Worm (Caenorhabditis elegans): ENCODE measurements around the gene mtm-3.

mtm-3 gene

DNA sequence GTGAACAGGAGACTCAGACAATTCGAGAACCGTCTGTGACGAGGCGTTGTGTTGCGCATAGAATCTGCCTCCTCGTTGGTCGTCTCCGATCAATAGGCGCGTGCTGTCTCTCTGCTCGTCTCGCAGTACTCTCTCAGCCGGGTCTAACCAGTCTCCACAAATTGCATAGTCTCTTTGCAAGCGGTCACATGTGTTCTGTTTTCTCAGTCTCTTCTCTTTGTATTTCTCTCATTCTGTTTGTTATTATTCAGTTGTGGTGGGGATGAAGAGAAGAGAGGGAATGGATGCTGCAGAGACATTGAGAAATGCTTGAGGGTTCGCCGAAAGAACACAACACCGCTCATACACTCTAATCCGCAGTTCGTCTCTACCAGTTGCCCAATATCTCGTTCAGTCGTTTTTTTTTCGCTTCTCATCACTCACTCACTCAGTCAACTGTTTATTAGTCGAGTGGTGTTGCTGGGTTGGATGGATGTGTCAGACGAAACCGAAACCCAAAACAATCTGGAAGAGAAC lies 1.2 kb upstream of the mtm-3 start (continued):
- TF ChIP-seq nhr-21 (tag; optimal IDR thresholded peaks at IDR 0.05) (peak; percentile 98), gmeb-1 (tag; optimal IDR thresholded peaks at IDR 0.05) (peak; percentile 88), blmp-1 (tag; optimal IDR thresholded peaks at IDR 0.05; ENCODE audit: insufficient read depth) (peak; percentile 82), mbf-1 (tag; optimal IDR thresholded peaks at IDR 0.05) (no peak), unc-39 (tag; optimal IDR thresholded peaks at IDR 0.05) (peak; percentile 30), nhr-23 (tag; optimal IDR thresholded peaks at IDR 0.05) (no peak)

DNA sequence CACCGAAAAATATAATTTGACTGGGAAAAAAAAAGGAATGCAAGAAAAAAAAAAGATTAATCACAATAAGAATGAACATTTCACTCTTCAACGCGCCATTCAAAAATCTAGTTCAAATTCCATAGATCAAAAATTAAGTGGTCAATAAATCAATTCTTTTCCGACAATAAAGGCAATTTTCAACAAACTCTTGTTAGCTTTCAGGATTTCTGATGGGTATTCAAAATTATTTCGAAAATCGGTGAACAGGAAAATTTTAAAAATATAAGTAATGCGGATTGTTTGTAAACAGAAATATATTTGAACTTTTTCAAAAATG lies 626 bp upstream of the mtm-3 start:
- no peak for TF ChIP-seq ztf-1 (GFP tag; conservative IDR thresholded peaks at IDR 0.05)
- TF ChIP-seq lin-39 (tag; optimal IDR thresholded peaks at IDR 0.05) = no peak
- no peak for TF ChIP-seq nhr-23 (tag; optimal IDR thresholded peaks at IDR 0.05)
- no peak for TF ChIP-seq blmp-1 (tag; optimal IDR thresholded peaks at IDR 0.05; ENCODE audit: insufficient read depth)
- no peak for TF ChIP-seq elt-3 (tag; optimal IDR thresholded peaks at IDR 0.05)
- no peak for TF ChIP-seq snpc-4 (tag; optimal IDR thresholded peaks at IDR 0.05)
- TF ChIP-seq peb-1 (tag; optimal IDR thresholded peaks at IDR 0.05) = no peak
- TF ChIP-seq nhr-25 (tag; optimal IDR thresholded peaks at IDR 0.05) = no peak
- no peak for TF ChIP-seq unc-62 (GFP tag; optimal IDR thresholded peaks at IDR 0.05)
- no peak for TF ChIP-seq nhr-11 (tag; optimal IDR thresholded peaks at IDR 0.05)
- no peak for TF ChIP-seq mab-5 (tag; optimal IDR thresholded peaks at IDR 0.05)
- no peak for TF ChIP-seq nhr-237 (tag; optimal IDR thresholded peaks at IDR 0.05)
- no peak for TF ChIP-seq aly-2 (tag; optimal IDR thresholded peaks at IDR 0.05)
- no peak for TF ChIP-seq zag-1 (tag; optimal IDR thresholded peaks at IDR 0.05)
- TF ChIP-seq F13H6.1 (tag; optimal IDR thresholded peaks at IDR 0.05) = no peak
- no peak for TF ChIP-seq skn-1 (tag; optimal IDR thresholded peaks at IDR 0.05)
- TF ChIP-seq ceh-82 (tag; optimal IDR thresholded peaks at IDR 0.05) = no peak
- TF ChIP-seq gmeb-1 (tag; optimal IDR thresholded peaks at IDR 0.05) = no peak
- TF ChIP-seq nhr-21 (tag; optimal IDR thresholded peaks at IDR 0.05) = no peak
- TF ChIP-seq dmd-4 (tag; optimal IDR thresholded peaks at IDR 0.05) = no peak

DNA sequence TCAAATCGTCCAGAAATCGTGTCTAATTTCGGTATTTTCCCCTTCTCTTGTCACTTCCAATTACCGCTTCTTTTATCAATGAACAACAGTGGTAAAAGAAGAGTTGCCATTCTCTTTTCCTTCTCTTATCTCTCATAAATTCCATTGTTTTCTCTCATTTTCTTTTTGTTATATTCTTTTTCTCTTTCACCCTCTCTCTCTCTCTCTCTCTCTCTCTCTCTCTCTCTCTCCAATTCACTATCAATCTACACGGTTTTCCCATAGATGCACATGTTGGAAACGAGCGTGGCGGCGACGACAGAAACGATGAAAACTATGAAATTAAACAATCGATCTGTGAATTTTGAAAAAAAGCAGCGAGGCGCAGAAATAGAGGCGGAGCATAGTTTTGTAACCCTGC lies 1.1 kb downstream of the mtm-3 start:
- TF ChIP-seq elt-3 (tag; optimal IDR thresholded peaks at IDR 0.05) (no peak), ceh-82 (tag; optimal IDR thresholded peaks at IDR 0.05) (no peak), F13H6.1 (tag; optimal IDR thresholded peaks at IDR 0.05) (peak; percentile 17), mab-5 (tag; optimal IDR thresholded peaks at IDR 0.05) (no peak), nhr-25 (tag; optimal IDR thresholded peaks at IDR 0.05) (peak; percentile 31), nhr-129 (tag; optimal IDR thresholded peaks at IDR 0.05) (peak; percentile 36), lsy-2 (tag; optimal IDR thresholded peaks at IDR 0.05) (peak in 1 of 2 experiments; percentile 39), C34F6.9 (tag; optimal IDR thresholded peaks at IDR 0.05) (peak; percentile 12), crh-2 (tag; optimal IDR thresholded peaks at IDR 0.05) (peak; percentile 66), gmeb-1 (tag; optimal IDR thresholded peaks at IDR 0.05) (peak; percentile 32), egl-27 (tag; optimal IDR thresholded peaks at IDR 0.05) (peak; percentile 39), sma-3 (GFP tag; optimal IDR thresholded peaks at IDR 0.05) (peak; percentile 39), blmp-1 (tag; optimal IDR thresholded peaks at IDR 0.05; ENCODE audit: insufficient read depth) (peak; percentile 39), sma-9 (GFP tag; optimal IDR thresholded peaks at IDR 0.05) (peak; percentile 53), sma-9 (tag; optimal IDR thresholded peaks at IDR 0.05) (no peak), nhr-12 (tag; optimal IDR thresholded peaks at IDR 0.05) (no peak), mdl-1 (tag; optimal IDR thresholded peaks at IDR 0.05) (no peak), fos-1 (tag; optimal IDR thresholded peaks at IDR 0.05) (peak; percentile 18), ztf-11 (tag; optimal IDR thresholded peaks at IDR 0.05) (no peak), ZK546.5 (tag; optimal IDR thresholded peaks at IDR 0.05) (no peak), mbf-1 (tag; optimal IDR thresholded peaks at IDR 0.05) (no peak)

DNA sequence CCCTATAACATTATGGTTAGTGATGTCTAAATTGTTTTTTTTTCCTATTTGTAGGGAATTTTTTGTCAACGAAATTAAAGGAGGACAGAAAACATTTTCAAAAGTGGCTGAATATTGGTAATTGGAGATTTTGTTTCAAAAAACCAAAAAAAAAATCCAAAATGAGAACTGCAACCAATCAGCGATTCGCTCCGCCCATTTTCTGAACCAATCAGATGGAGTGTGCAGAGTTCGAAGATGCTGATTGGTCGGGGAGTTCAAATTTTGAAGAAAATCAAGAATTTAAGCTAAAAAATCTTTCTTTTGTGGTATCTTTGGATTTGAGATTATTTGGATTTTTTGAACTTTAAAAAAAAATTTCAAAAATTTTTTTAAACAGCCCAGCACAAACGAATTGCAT lies 1.9 kb downstream of the mtm-3 start:
- TF ChIP-seq crh-2 (tag; optimal IDR thresholded peaks at IDR 0.05) (no peak), Y55F3AM.14 (GFP tag; optimal IDR thresholded peaks at IDR 0.05) (no peak), nhr-25 (tag; optimal IDR thresholded peaks at IDR 0.05) (no peak), unc-55 (GFP tag; optimal IDR thresholded peaks at IDR 0.05) (no peak), F13H6.1 (tag; optimal IDR thresholded peaks at IDR 0.05) (no peak), blmp-1 (tag; optimal IDR thresholded peaks at IDR 0.05; ENCODE audit: insufficient read depth) (no peak), lin-13 (GFP tag; optimal IDR thresholded peaks at IDR 0.05) (peak; percentile 23), elt-1 (tag; optimal IDR thresholded peaks at IDR 0.05) (no peak)

All from whole organism, L2 larva.